Fruit fly (Drosophila melanogaster) whole organism, embryonic: ENCODE results near the gene Inx7.

Experiments
- Bteb2 ChIP-seq: fragments of 200-800 bp; sonication (Bioruptor generic); optimal IDR thresholded peaks from 2 replicates; lab custom pipeline; 2016; ENCODE audit warnings: missing biosample characterization, missing genetic modification characterization
- CG13775 ChIP-seq: fragments of 200-800 bp; sonication (Bioruptor generic); optimal IDR thresholded peaks from 3 replicates; lab custom pipeline; 2017; ENCODE audit warnings: missing biosample characterization, mild to moderate bottlenecking, missing genetic modification characterization
- CG18011 ChIP-seq: fragments of 200-800 bp; sonication (Bioruptor generic); optimal IDR thresholded peaks from 2 replicates; lab custom pipeline; 2017; ENCODE audit warnings: missing biosample characterization, missing genetic modification characterization, mild to moderate bottlenecking, moderate library complexity, missing genotype
- CG4360 ChIP-seq: fragments of 200-800 bp; sonication (Bioruptor generic); IDR thresholded peaks from 2 replicates; pipeline ENCODE4 v1.3.6; 2022; ENCODE audit warnings: missing biosample characterization, missing genetic modification characterization
- Lpt ChIP-seq: fragments of >200 bp; optimal IDR thresholded peaks from 2 replicates; lab custom pipeline; 2018; ENCODE audit warnings: missing biosample characterization, missing genetic modification characterization
- Opbp ChIP-seq: fragments of 200-800 bp; sonication (Bioruptor generic); IDR thresholded peaks from 3 replicates; pipeline ENCODE4 v1.3.6; 2022; ENCODE audit warnings: missing biosample characterization, missing genetic modification characterization; ENCODE audit not compliant: partially characterized antibody

- TF ChIP-seq CG18011 (GFP tag; lab: Kevin White, UChicago) (no peak), Bteb2 (GFP tag; lab: Kevin White, UChicago) (no peak), CG13775 (GFP tag; lab: Kevin White, UChicago) (peak; percentile 66), CG4360 (no peak), Opbp (GFP tag; lab: Robert Waterston, UW) (no peak), Lpt (GFP tag; lab: Kevin White, UChicago) (no peak)
These were observed 7.2 kb upstream of the Inx7 start for dm6 chrX:7000444-7001134.
